Fruit fly (Drosophila melanogaster) whole organism, embryonic: ENCODE results near the gene Arv1.

Experiments
- CG10267 ChIP-seq: fragments of 200-800 bp; sonication (Bioruptor generic); optimal IDR thresholded peaks from 2 replicates; lab custom pipeline; 2018; ENCODE audit warnings: missing biosample characterization, mild to moderate bottlenecking, missing genetic modification characterization, moderate library complexity
- CG10321 ChIP-seq: fragments of 200-800 bp; sonication (Bioruptor generic); IDR thresholded peaks from 2 replicates; pipeline ENCODE4 v1.3.6; 2022; ENCODE audit warnings: missing biosample characterization, missing genetic modification characterization
- CG11695 ChIP-seq: fragments of 200-800 bp; sonication (Bioruptor generic); IDR thresholded peaks from 3 replicates; pipeline ENCODE4 v1.3.6; 2022; ENCODE audit warnings: missing biosample characterization, missing genetic modification characterization
- CG11696 ChIP-seq: fragments of 200-800 bp; sonication (Bioruptor generic); IDR thresholded peaks from 2 replicates; pipeline ENCODE4 v1.3.6; 2022; ENCODE audit warnings: missing biosample characterization, missing genetic modification characterization
- CG12071 ChIP-seq: fragments of 200-800 bp; sonication (Bioruptor generic); optimal IDR thresholded peaks from 3 replicates; lab custom pipeline; 2018; ENCODE audit warnings: missing biosample characterization, mild to moderate bottlenecking, missing genetic modification characterization
- CG12744 ChIP-seq: fragments of 200-800 bp; sonication (Bioruptor generic); optimal IDR thresholded peaks from 2 replicates; lab custom pipeline; 2016; ENCODE audit warnings: missing biosample characterization, missing genetic modification characterization
- CG14050 ChIP-seq: fragments of 200-800 bp; sonication (Bioruptor generic); IDR thresholded peaks from 3 replicates; pipeline ENCODE4 v1.3.6; 2022; ENCODE audit warnings: missing biosample characterization, missing genetic modification characterization
- CG14441 ChIP-seq: fragments of 200-800 bp; sonication (Bioruptor generic); IDR thresholded peaks from 2 replicates; pipeline ENCODE4 v1.3.6; 2022; ENCODE audit warnings: missing biosample characterization, missing genetic modification characterization
- CG14710 ChIP-seq: fragments of 200-800 bp; sonication (Bioruptor generic); optimal IDR thresholded peaks from 3 replicates; lab custom pipeline; 2019; ENCODE audit warnings: missing biosample characterization, mild to moderate bottlenecking, missing genetic modification characterization, moderate library complexity
- CG14965 ChIP-seq: fragments of 200-800 bp; sonication (Bioruptor generic); optimal IDR thresholded peaks from 2 replicates; lab custom pipeline; 2016; ENCODE audit warnings: missing biosample characterization, missing genetic modification characterization, borderline replicate concordance
- CG15479 ChIP-seq: fragments of 200-800 bp; sonication (Bioruptor generic); optimal IDR thresholded peaks from 3 replicates; lab custom pipeline; 2019; ENCODE audit warnings: missing biosample characterization, mild to moderate bottlenecking, missing genetic modification characterization, moderate library complexity
- CG15514 ChIP-seq: fragments of 200-800 bp; sonication (Bioruptor generic); optimal IDR thresholded peaks from 3 replicates; lab custom pipeline; 2017; ENCODE audit warnings: missing biosample characterization, missing genetic modification characterization, mild to moderate bottlenecking, moderate library complexity, missing genetic modification reagents
- CG15601 ChIP-seq: fragments of 200-800 bp; sonication (Bioruptor generic); optimal IDR thresholded peaks from 3 replicates; lab custom pipeline; 2019; ENCODE audit warnings: missing biosample characterization, mild to moderate bottlenecking, missing genetic modification characterization, moderate library complexity
- CG17361 ChIP-seq: fragments of 200-800 bp; sonication (Bioruptor generic); IDR thresholded peaks from 3 replicates; pipeline ENCODE4 v1.3.6; 2022; ENCODE audit warnings: missing biosample characterization, missing genetic modification characterization
- CG18011 ChIP-seq: fragments of 200-800 bp; sonication (Bioruptor generic); optimal IDR thresholded peaks from 2 replicates; lab custom pipeline; 2017; ENCODE audit warnings: missing biosample characterization, missing genetic modification characterization, mild to moderate bottlenecking, moderate library complexity, missing genotype
- CG18619 ChIP-seq: fragments of 200-800 bp; sonication (Bioruptor generic); optimal IDR thresholded peaks from 3 replicates; lab custom pipeline; 2017; ENCODE audit warnings: missing biosample characterization, mild to moderate bottlenecking, missing genetic modification characterization
- CG3726 ChIP-seq: fragments of 200-800 bp; sonication (Bioruptor generic); IDR thresholded peaks from 3 replicates; pipeline ENCODE4, ENCODE4 v1.3.6; 2022; ENCODE audit warnings: missing biosample characterization, missing genetic modification characterization
- CG42726 ChIP-seq: fragments of 200-800 bp; sonication (Bioruptor generic); IDR thresholded peaks from 2 replicates; pipeline ENCODE4 v1.3.6; 2022; ENCODE audit warnings: missing biosample characterization, missing genetic modification characterization; ENCODE audit not compliant: partially characterized antibody
- CG8290 ChIP-seq, 3 experiments: fragments of 200-800 bp; sonication (Bioruptor generic); optimal IDR thresholded peaks; 2 replicates each; lab custom pipeline; 2016 to 2019; ENCODE audit warnings: missing biosample characterization in 3 of 3, missing genetic modification characterization in 3 of 3, mild to moderate bottlenecking in 2 of 3, moderate library complexity in 1 of 3
- CG8478 ChIP-seq: fragments of >200 bp; optimal IDR thresholded peaks from 2 replicates; lab custom pipeline; 2018
- CG9797 ChIP-seq: fragments of 200-800 bp; sonication (Bioruptor generic); optimal IDR thresholded peaks from 3 replicates; lab custom pipeline; 2018; ENCODE audit warnings: missing biosample characterization, mild to moderate bottlenecking, missing genetic modification characterization
- Dfd ChIP-seq, 2 experiments: fragments of >200 bp; optimal IDR thresholded peaks; 2 replicates each; lab custom pipeline; 2017; ENCODE audit warnings: missing biosample characterization in 2 of 2, missing genetic modification characterization in 2 of 2
- E2f2 ChIP-seq: fragments of 200-800 bp; sonication (Bioruptor generic); IDR thresholded peaks from 2 replicates; pipeline ENCODE4 v1.3.6; 2022; ENCODE audit warnings: missing biosample characterization, missing genetic modification characterization
- Fer1 ChIP-seq: fragments of 200-800 bp; sonication (Bioruptor generic); optimal IDR thresholded peaks from 2 replicates; lab custom pipeline; 2017; ENCODE audit warnings: missing biosample characterization, mild to moderate bottlenecking, missing genetic modification characterization
- HHEX ChIP-seq: fragments of 200-800 bp; sonication (Bioruptor generic); optimal IDR thresholded peaks from 3 replicates; lab custom pipeline; 2017; ENCODE audit warnings: missing biosample characterization, mild to moderate bottlenecking, missing genetic modification characterization, missing genetic modification reagents
- Hey ChIP-seq: fragments of 200-800 bp; sonication (Bioruptor generic); optimal IDR thresholded peaks from 3 replicates; lab custom pipeline; 2018; ENCODE audit warnings: missing biosample characterization, mild to moderate bottlenecking, missing genetic modification characterization
- Hmr ChIP-seq: fragments of 200-800 bp; sonication (Bioruptor generic); optimal IDR thresholded peaks from 3 replicates; lab custom pipeline; 2017; ENCODE audit warnings: mild to moderate bottlenecking, missing biosample characterization, missing genetic modification reagents, missing genetic modification characterization
- Hsf ChIP-seq: fragments of 200-800 bp; sonication (Bioruptor generic); optimal IDR thresholded peaks from 3 replicates; lab custom pipeline; 2016; ENCODE audit warnings: missing biosample characterization, missing genetic modification characterization
- MESR4 ChIP-seq: fragments of 200-800 bp; sonication (Bioruptor generic); optimal IDR thresholded peaks from 2 replicates; lab custom pipeline; 2018; ENCODE audit warnings: missing biosample characterization, mild to moderate bottlenecking, missing genetic modification characterization, moderate library complexity
- Meics ChIP-seq: fragments of 200-800 bp; sonication (Bioruptor generic); optimal IDR thresholded peaks from 2 replicates; lab custom pipeline; 2017; ENCODE audit warnings: missing biosample characterization, mild to moderate bottlenecking, missing genetic modification characterization
- Opbp ChIP-seq: fragments of 200-800 bp; sonication (Bioruptor generic); IDR thresholded peaks from 3 replicates; pipeline ENCODE4 v1.3.6; 2022; ENCODE audit warnings: missing biosample characterization, missing genetic modification characterization; ENCODE audit not compliant: partially characterized antibody
- Ptx1 ChIP-seq: fragments of 200-800 bp; sonication (Bioruptor generic); IDR thresholded peaks from 2 replicates; pipeline ENCODE4 v1.3.6; 2022; ENCODE audit warnings: missing biosample characterization, missing genetic modification characterization
- Six4 ChIP-seq: fragments of 200-800 bp; sonication (Bioruptor generic); optimal IDR thresholded peaks from 2 replicates; lab custom pipeline; 2016; ENCODE audit warnings: missing biosample characterization, missing genetic modification characterization
- Spps ChIP-seq: fragments of 200-800 bp; sonication (Bioruptor generic); optimal IDR thresholded peaks from 2 replicates; lab custom pipeline; 2018; ENCODE audit warnings: missing biosample characterization, mild to moderate bottlenecking, missing genetic modification characterization
- Stat92E ChIP-seq, 3 experiments: fragments of >200 bp in 2 of 3; fragments of 200-800 bp in 1 of 3; sonication (Bioruptor generic) in 1 of 3; optimal IDR thresholded peaks; 2 replicates each; lab custom pipeline; 2017 to 2019; ENCODE audit warnings: missing biosample characterization in 3 of 3, missing genetic modification characterization in 3 of 3, mild to moderate bottlenecking in 1 of 3, moderate library complexity in 1 of 3
- ara ChIP-seq: fragments of 200-800 bp; sonication (Bioruptor generic); IDR thresholded peaks from 2 replicates; pipeline ENCODE4 v1.3.6; 2022; ENCODE audit warnings: missing biosample characterization, missing genetic modification characterization
- bsh ChIP-seq, 2 experiments: fragments of 200-800 bp; sonication (Bioruptor generic); optimal IDR thresholded peaks; 2 replicates each; lab custom pipeline; 2017 to 2018; ENCODE audit warnings: mild to moderate bottlenecking in 2 of 2, missing biosample characterization in 2 of 2, missing genetic modification characterization in 2 of 2, moderate library complexity in 1 of 2
- cas ChIP-seq: fragments of 200-800 bp; sonication (Bioruptor generic); IDR thresholded peaks from 2 replicates; pipeline ENCODE4 v1.3.6; 2022; ENCODE audit warnings: missing biosample characterization, missing genetic modification characterization
- croc ChIP-seq: fragments of 200-800 bp; sonication (Bioruptor generic); conservative IDR thresholded peaks from 3 replicates; pipeline ENCODE4 v1.3.6; 2022; ENCODE audit warnings: missing biosample characterization, missing genetic modification characterization
- dan ChIP-seq: fragments of 200-800 bp; sonication (Bioruptor generic); IDR thresholded peaks from 2 replicates; pipeline ENCODE4 v1.3.6; 2022; ENCODE audit warnings: missing biosample characterization, missing genetic modification characterization
- fru ChIP-seq: fragments of >200 bp; optimal IDR thresholded peaks from 2 replicates; lab custom pipeline; 2017
- her ChIP-seq: fragments of 200-800 bp; sonication (Bioruptor generic); optimal IDR thresholded peaks from 2 replicates; lab custom pipeline; 2016; ENCODE audit warnings: missing biosample characterization, missing genetic modification characterization
- kah ChIP-seq: fragments of 200-800 bp; sonication (Bioruptor generic); optimal IDR thresholded peaks from 2 replicates; lab custom pipeline; 2018; ENCODE audit warnings: missing biosample characterization, mild to moderate bottlenecking, missing genetic modification characterization
- klu ChIP-seq: fragments of 200-800 bp; sonication (Bioruptor generic); IDR thresholded peaks from 2 replicates; pipeline ENCODE4 v1.3.6; 2022; ENCODE audit warnings: missing biosample characterization, missing genetic modification characterization
- nerfin-2 ChIP-seq: fragments of 200-800 bp; sonication (Bioruptor generic); IDR thresholded peaks from 2 replicates; pipeline ENCODE4 v1.3.6; 2022; ENCODE audit warnings: missing biosample characterization, missing genetic modification characterization; ENCODE audit not compliant: partially characterized antibody
- otp ChIP-seq: fragments of 200-800 bp; sonication (Bioruptor generic); IDR thresholded peaks from 3 replicates; pipeline ENCODE4, ENCODE4 v1.3.6; 2022; ENCODE audit warnings: missing biosample characterization, missing genetic modification characterization
- tap ChIP-seq: fragments of 200-800 bp; optimal IDR thresholded peaks from 3 replicates; lab custom pipeline; 2019; ENCODE audit warnings: missing biosample characterization, mild to moderate bottlenecking, missing genetic modification characterization, moderate library complexity
- zfh2 ChIP-seq: fragments of 200-800 bp; sonication (Bioruptor generic); optimal IDR thresholded peaks from 2 replicates; lab custom pipeline; 2016; ENCODE audit warnings: missing biosample characterization, missing genetic modification characterization

Arv1 gene

dm6 chr3L:21539245-21540196 is 10.4 kb upstream of the Arv1 start, which contains the start of the genes COX8 and VhaM9.7-b (continued):
- TF ChIP-seq CG8290 (GFP tag; optimal IDR thresholded peaks at IDR 0.05; lab: Kevin White, UChicago) = peak; percentile 42
- peak; percentile 51 to 86 for TF ChIP-seq CG8290 (tag; optimal IDR thresholded peaks at IDR 0.05; lab: Kevin White, UChicago)
- peak; percentile 40 for TF ChIP-seq CG18619
- TF ChIP-seq CG15479 (GFP tag; lab: Kevin White, UChicago) = no peak
- TF ChIP-seq tap (tag; lab: Kevin White, UChicago) = no peak
- TF ChIP-seq E2f2 (GFP tag; lab: Robert Waterston, UW) = 0 out of 2 replicates have a peak, but pooled peaks have one; percentile 30
- TF ChIP-seq her (GFP tag; lab: Kevin White, UChicago) = no peak
- TF ChIP-seq CG12744 (GFP tag; lab: Kevin White, UChicago) = no peak
- no peak; the same call in 2 of the 3 replicates for TF ChIP-seq CG14050 (GFP tag; lab: Robert Waterston, UW)
- peak; percentile 82 for TF ChIP-seq CG14710 (tag; lab: Kevin White, UChicago)
- no peak for TF ChIP-seq Hmr (GFP tag; lab: Kevin White, UChicago)
- no peak for TF ChIP-seq CG3726 (GFP tag; lab: Robert Waterston, UW)
- TF ChIP-seq Dfd (GFP tag; optimal IDR thresholded peaks at IDR 0.05; lab: Kevin White, UChicago) = no peak
- TF ChIP-seq ara (GFP tag; lab: Robert Waterston, UW) = peak; percentile 54; the same call in 1 of the 2 replicates
- TF ChIP-seq zfh2 (GFP tag; lab: Kevin White, UChicago) = peak; percentile 78
- TF ChIP-seq CG10321 = no peak
- TF ChIP-seq Ptx1 (GFP tag; lab: Robert Waterston, UW) = no peak
- no peak for TF ChIP-seq CG15601
- peak; percentile 79 for TF ChIP-seq CG42726 (GFP tag; lab: Robert Waterston, UW)
- peak; percentile 86 for TF ChIP-seq CG9797
- TF ChIP-seq Opbp = peak; percentile 60
- no peak for TF ChIP-seq cas (GFP tag; lab: Robert Waterston, UW)
- peak; percentile 10 for TF ChIP-seq kah
- no peak for TF ChIP-seq Meics (GFP tag; lab: Kevin White, UChicago)
- TF ChIP-seq otp (GFP tag; lab: Robert Waterston, UW) = no peak
- TF ChIP-seq Spps (tag; lab: Kevin White, UChicago) = no peak
- 0 out of 3 replicates have a peak, but pooled peaks have one; percentile 15 for TF ChIP-seq croc (GFP tag; lab: Robert Waterston, UW)
- peak; percentile 46; the same call in 1 of the 2 replicates for TF ChIP-seq nerfin-2 (GFP tag; lab: Robert Waterston, UW)
- peak; percentile 58; the same call in 1 of the 2 replicates for TF ChIP-seq klu
- TF ChIP-seq Hey (tag; lab: Kevin White, UChicago) = no peak
- TF ChIP-seq HHEX (GFP tag; lab: Kevin White, UChicago) = no peak
- TF ChIP-seq CG18011 (GFP tag; lab: Kevin White, UChicago) = peak; percentile 76
- TF ChIP-seq Stat92E (GFP tag; optimal IDR thresholded peaks at IDR 0.05; lab: Kevin White, UChicago) = no peak
- TF ChIP-seq CG15514 (GFP tag; lab: Kevin White, UChicago) = no peak
- no peak for TF ChIP-seq CG11695 (GFP tag; lab: Robert Waterston, UW)
- peak; percentile 54 for TF ChIP-seq Six4 (GFP tag; lab: Kevin White, UChicago)
- TF ChIP-seq CG14441 = peak; percentile 55; the same call in 1 of the 2 replicates
- no peak for TF ChIP-seq fru (lab: Kevin White, UChicago)
- TF ChIP-seq CG14965 (GFP tag; lab: Kevin White, UChicago) = no peak
- no peak for TF ChIP-seq dan (GFP tag; lab: Robert Waterston, UW)
- no peak for TF ChIP-seq CG11696 (GFP tag; lab: Robert Waterston, UW)
- TF ChIP-seq Hsf (GFP tag; lab: Kevin White, UChicago) = peak; percentile 77
- TF ChIP-seq CG17361 (GFP tag; lab: Robert Waterston, UW) = no peak; the same call in none of the 3 replicates
- no peak for TF ChIP-seq bsh (GFP tag; optimal IDR thresholded peaks at IDR 0.05; lab: Kevin White, UChicago)
- no peak for TF ChIP-seq CG8478
- TF ChIP-seq Fer1 (GFP tag; lab: Kevin White, UChicago) = no peak
- TF ChIP-seq CG10267 (tag; lab: Kevin White, UChicago) = peak; percentile 62
- no peak for TF ChIP-seq CG12071 (GFP tag; lab: Kevin White, UChicago)
- peak; percentile 97 for TF ChIP-seq MESR4 (GFP tag; lab: Kevin White, UChicago)
